Worm (Caenorhabditis elegans): Measurements from ENCODE around the gene str-190.

Gene str-190

ce11 chrV:7437538-7437937 is 40.8 kb downstream of the str-190 start, which contains the start of gene F25E5.9 (continued):
- no peak for TF ChIP-seq dmd-9 (GFP tag; IDR thresholded peaks at IDR 0.05)
- peak in 1 of 2 experiments; percentile 16 for TF ChIP-seq lsy-2 (tag; optimal IDR thresholded peaks at IDR 0.05)
- no peak for TF ChIP-seq snpc-1.2 (GFP tag; IDR thresholded peaks at IDR 0.05)
- no peak for TF ChIP-seq gei-8 (GFP tag; optimal IDR thresholded peaks at IDR 0.05)
- TF ChIP-seq daf-19 (GFP tag; conservative IDR thresholded peaks at IDR 0.05) = no peak
- peak in 1 of 2 experiments; percentile 33 for TF ChIP-seq unc-62 (GFP tag; optimal IDR thresholded peaks at IDR 0.05 in 1 of 2)
- TF ChIP-seq unc-62 (tag; optimal IDR thresholded peaks at IDR 0.05) = no peak
- no peak for TF ChIP-seq snpc-4 (tag; optimal IDR thresholded peaks at IDR 0.05)
- no peak for TF ChIP-seq ceh-44 (GFP tag; IDR thresholded peaks at IDR 0.05)
- no peak for TF ChIP-seq ceh-62 (tag; optimal IDR thresholded peaks at IDR 0.05)
- TF ChIP-seq nhr-48 (tag; optimal IDR thresholded peaks at IDR 0.05) = no peak
- no peak for TF ChIP-seq ztf-7 (tag; optimal IDR thresholded peaks at IDR 0.05)
- no peak for TF ChIP-seq Y105C5A.15 (GFP tag; IDR thresholded peaks at IDR 0.05)
- no peak for TF ChIP-seq Y75B8A.6 (GFP tag; IDR thresholded peaks at IDR 0.05)
- no peak for TF ChIP-seq Y48G9A.11 (GFP tag; IDR thresholded peaks at IDR 0.05)
- peak; percentile 23 for TF ChIP-seq mes-2 (tag; optimal IDR thresholded peaks at IDR 0.05; ENCODE audit: poor library complexity, severe bottlenecking)
- TF ChIP-seq php-3 (GFP tag; IDR thresholded peaks at IDR 0.05) = no peak
- TF ChIP-seq spr-1 (tag; optimal IDR thresholded peaks at IDR 0.05) = no peak
- TF ChIP-seq ceh-82 (tag; optimal IDR thresholded peaks at IDR 0.05) = no peak
- TF ChIP-seq lin-13 (GFP tag; optimal IDR thresholded peaks at IDR 0.05) = no peak
- no peak for TF ChIP-seq ZK546.5 (tag; optimal IDR thresholded peaks at IDR 0.05)
- no peak for TF ChIP-seq pha-4 (GFP tag; IDR thresholded peaks at IDR 0.05)
- no peak for TF ChIP-seq pha-4 (tag; optimal IDR thresholded peaks at IDR 0.05)
- no peak for TF ChIP-seq ztf-11 (tag; optimal IDR thresholded peaks at IDR 0.05)
- peak; percentile 72; the same call in 1 of the 2 replicates for TF ChIP-seq egl-43 (GFP tag; IDR thresholded peaks at IDR 0.05)
- no peak for TF ChIP-seq arid-1 (GFP tag; conservative IDR thresholded peaks at IDR 0.05)
- TF ChIP-seq hif-1 (tag; optimal IDR thresholded peaks at IDR 0.05) = peak in 1 of 2 experiments; percentile 3
- no peak for TF ChIP-seq madf-9 (GFP tag; conservative IDR thresholded peaks at IDR 0.05)
- TF ChIP-seq F49E8.2 (tag; optimal IDR thresholded peaks at IDR 0.05; ENCODE audit: borderline replicate concordance) = no peak
- TF ChIP-seq T26A8.4 (GFP tag; IDR thresholded peaks at IDR 0.05) = no peak
- TF ChIP-seq cey-2 (tag; optimal IDR thresholded peaks at IDR 0.05; ENCODE audit: borderline replicate concordance, insufficient read depth) = no peak
- TF ChIP-seq zfp-3 (GFP tag; conservative IDR thresholded peaks at IDR 0.05) = no peak
- peak; percentile 28 for TF ChIP-seq rbr-2 (tag; optimal IDR thresholded peaks at IDR 0.05)
- no peak for TF ChIP-seq R02D3.7 (tag; optimal IDR thresholded peaks at IDR 0.05)
- no peak for TF ChIP-seq nhr-28 (tag; optimal IDR thresholded peaks at IDR 0.05)
- TF ChIP-seq daf-16 (GFP tag; optimal IDR thresholded peaks at IDR 0.05) = no peak
- TF ChIP-seq daf-16 (tag; optimal IDR thresholded peaks at IDR 0.05) = no peak
- TF ChIP-seq ceh-20 (GFP tag; IDR thresholded peaks at IDR 0.05) = no peak
- no peak for TF ChIP-seq lim-7 (GFP tag; IDR thresholded peaks at IDR 0.05)
- no peak for TF ChIP-seq ama-1 (optimal IDR thresholded peaks at IDR 0.05)
- no peak for TF ChIP-seq zfp-2 (tag; optimal IDR thresholded peaks at IDR 0.05)
- TF ChIP-seq fkh-10 (GFP tag; optimal IDR thresholded peaks at IDR 0.05) = peak; percentile 29
- TF ChIP-seq lin-38 (GFP tag; IDR thresholded peaks at IDR 0.05) = no peak
- TF ChIP-seq tra-1 (GFP tag; IDR thresholded peaks at IDR 0.05) = 0 out of 2 replicates have a peak, but pooled peaks have one; percentile 11
- no peak for TF ChIP-seq nhr-10 (tag; optimal IDR thresholded peaks at IDR 0.05)
- TF ChIP-seq attf-4 (tag; optimal IDR thresholded peaks at IDR 0.05) = no peak
- TF ChIP-seq dpl-1 (GFP tag; optimal IDR thresholded peaks at IDR 0.05) = no peak
- TF ChIP-seq zip-2 (tag; optimal IDR thresholded peaks at IDR 0.05) = no peak
- TF ChIP-seq mxl-2 (GFP tag; conservative IDR thresholded peaks at IDR 0.05) = no peak
- no peak for TF ChIP-seq T20F7.1 (GFP tag; optimal IDR thresholded peaks at IDR 0.05)
- TF ChIP-seq mdl-1 (tag; optimal IDR thresholded peaks at IDR 0.05) = peak in 1 of 2 experiments; percentile 22
- TF ChIP-seq F10B5.3 (tag; optimal IDR thresholded peaks at IDR 0.05) = no peak
- no peak for TF ChIP-seq sdz-12 (GFP tag; optimal IDR thresholded peaks at IDR 0.05)

Measured in whole organism, L4 larva.